Fruit fly (Drosophila melanogaster) whole organism, embryonic: ENCODE data around the gene Prosbeta2R2.

Experiments used
- Awh ChIP-seq: fragments of 200-800 bp; sonication (Bioruptor generic); IDR thresholded peaks from 2 replicates; pipeline ENCODE4, ENCODE4 v1.3.6; 2022; ENCODE audit warnings: missing biosample characterization, missing genetic modification characterization
- Blimp-1 ChIP-seq: fragments of 200-800 bp; sonication (Bioruptor generic); optimal IDR thresholded peaks from 3 replicates; lab custom pipeline; 2018; ENCODE audit warnings: missing biosample characterization, missing genetic modification characterization, mild to moderate bottlenecking, moderate library complexity, missing genetic modification reagents
- CG10431 ChIP-seq: fragments of 200-800 bp; sonication (Bioruptor generic); optimal IDR thresholded peaks from 3 replicates; lab custom pipeline; 2018; ENCODE audit warnings: missing biosample characterization, mild to moderate bottlenecking, missing genetic modification characterization
- CG12769 ChIP-seq: fragments of 200-800 bp; sonication (Bioruptor generic); optimal IDR thresholded peaks from 2 replicates; lab custom pipeline; 2019; ENCODE audit warnings: missing biosample characterization, mild to moderate bottlenecking, missing genetic modification characterization, moderate library complexity
- CG14667 ChIP-seq: fragments of 200-800 bp; sonication (Bioruptor generic); IDR thresholded peaks from 2 replicates; pipeline ENCODE4 v1.3.6; 2022; ENCODE audit warnings: missing biosample characterization, missing genetic modification characterization
- CG15269 ChIP-seq: fragments of 200-800 bp; sonication (Bioruptor generic); optimal IDR thresholded peaks from 2 replicates; lab custom pipeline; 2018; ENCODE audit warnings: missing biosample characterization, mild to moderate bottlenecking, missing genetic modification characterization, moderate library complexity
- CG16779 ChIP-seq: fragments of 200-800 bp; sonication (Bioruptor generic); IDR thresholded peaks from 2 replicates; pipeline ENCODE4 v1.3.6; 2022; ENCODE audit warnings: missing biosample characterization, missing genetic modification characterization
- CG17359 ChIP-seq: fragments of 200-800 bp; sonication (Bioruptor generic); optimal IDR thresholded peaks from 3 replicates; lab custom pipeline; 2018; ENCODE audit warnings: missing biosample characterization, mild to moderate bottlenecking, missing genetic modification characterization, moderate library complexity
- CG17912 ChIP-seq: fragments of 200-800 bp; sonication (Bioruptor generic); optimal IDR thresholded peaks from 2 replicates; lab custom pipeline; 2018; ENCODE audit warnings: missing biosample characterization, mild to moderate bottlenecking, missing genetic modification characterization
- CG18262 ChIP-seq: fragments of 200-800 bp; optimal IDR thresholded peaks from 3 replicates; lab custom pipeline; 2019; ENCODE audit warnings: missing biosample characterization, mild to moderate bottlenecking, missing genetic modification characterization, moderate library complexity
- CG2116 ChIP-seq: fragments of 200-800 bp; sonication (Bioruptor generic); optimal IDR thresholded peaks from 3 replicates; lab custom pipeline; 2018; ENCODE audit warnings: missing biosample characterization, mild to moderate bottlenecking, missing genetic modification characterization
- CG2678 ChIP-seq: fragments of 200-800 bp; sonication (Bioruptor generic); optimal IDR thresholded peaks from 3 replicates; lab custom pipeline; 2019; ENCODE audit warnings: missing biosample characterization, mild to moderate bottlenecking, missing genetic modification characterization, moderate library complexity
- CG31224 ChIP-seq: fragments of 200-800 bp; sonication (Bioruptor generic); IDR thresholded peaks from 2 replicates; pipeline ENCODE4 v1.3.6; 2022; ENCODE audit warnings: missing biosample characterization, missing genetic modification characterization
- CG4820 ChIP-seq: fragments of 200-800 bp; sonication (Bioruptor generic); optimal IDR thresholded peaks from 3 replicates; lab custom pipeline; 2016; ENCODE audit warnings: missing biosample characterization, missing genetic modification characterization
- CG7556 ChIP-seq: fragments of 200-800 bp; sonication (Bioruptor generic); optimal IDR thresholded peaks from 2 replicates; lab custom pipeline; 2017; ENCODE audit warnings: missing biosample characterization, mild to moderate bottlenecking, missing genetic modification characterization
- CG8290 ChIP-seq, 3 experiments: fragments of 200-800 bp; sonication (Bioruptor generic); optimal IDR thresholded peaks; 2 replicates each; lab custom pipeline; 2016 to 2019; ENCODE audit warnings: missing biosample characterization in 3 of 3, missing genetic modification characterization in 3 of 3, mild to moderate bottlenecking in 2 of 3, moderate library complexity in 1 of 3
- CG8359 ChIP-seq: fragments of 200-800 bp; sonication (Bioruptor generic); optimal IDR thresholded peaks from 2 replicates; lab custom pipeline; 2017; ENCODE audit warnings: missing biosample characterization, mild to moderate bottlenecking, missing genetic modification characterization, borderline replicate concordance
- CkIIα-i1 ChIP-seq: fragments of 200-800 bp; sonication (Bioruptor generic); IDR thresholded peaks from 2 replicates; pipeline ENCODE4 v1.3.6; 2022; ENCODE audit warnings: missing biosample characterization, missing genetic modification characterization
- Dad ChIP-seq: fragments of 200-800 bp; sonication (Bioruptor generic); optimal IDR thresholded peaks from 3 replicates; lab custom pipeline; 2016; ENCODE audit warnings: missing biosample characterization, missing genetic modification characterization
- Dfd ChIP-seq, 2 experiments: fragments of >200 bp; optimal IDR thresholded peaks; 2 replicates each; lab custom pipeline; 2017; ENCODE audit warnings: missing biosample characterization in 2 of 2, missing genetic modification characterization in 2 of 2
- Dip3 ChIP-seq: fragments of 200-800 bp; sonication (Bioruptor generic); optimal IDR thresholded peaks from 3 replicates; lab custom pipeline; 2016; ENCODE audit warnings: missing biosample characterization, missing genetic modification characterization
- Doc2 ChIP-seq: fragments of 200-800 bp; sonication (Bioruptor generic); IDR thresholded peaks from 2 replicates; pipeline ENCODE4 v1.3.6; 2022; ENCODE audit warnings: missing biosample characterization, missing genetic modification characterization
- Fer1 ChIP-seq: fragments of 200-800 bp; sonication (Bioruptor generic); optimal IDR thresholded peaks from 2 replicates; lab custom pipeline; 2017; ENCODE audit warnings: missing biosample characterization, mild to moderate bottlenecking, missing genetic modification characterization
- H15 ChIP-seq: fragments of 200-800 bp; sonication (Bioruptor generic); IDR thresholded peaks from 3 replicates; pipeline ENCODE4 v1.3.6; 2022; ENCODE audit warnings: missing biosample characterization, missing genetic modification characterization
- Lhr ChIP-seq: fragments of 200-800 bp; sonication (Bioruptor generic); optimal IDR thresholded peaks from 3 replicates; lab custom pipeline; 2017; ENCODE audit warnings: mild to moderate bottlenecking, missing biosample characterization, missing genetic modification reagents, missing genetic modification characterization
- Max ChIP-seq: fragments of 200-800 bp; sonication (Bioruptor generic); optimal IDR thresholded peaks from 2 replicates; lab custom pipeline; 2016; ENCODE audit warnings: missing biosample characterization, mild to moderate bottlenecking, missing genetic modification characterization
- Meics ChIP-seq: fragments of 200-800 bp; sonication (Bioruptor generic); optimal IDR thresholded peaks from 2 replicates; lab custom pipeline; 2017; ENCODE audit warnings: missing biosample characterization, mild to moderate bottlenecking, missing genetic modification characterization
- al ChIP-seq: fragments of 200-800 bp; sonication (Bioruptor generic); IDR thresholded peaks from 2 replicates; pipeline ENCODE4 v1.3.6; 2022; ENCODE audit warnings: missing biosample characterization, missing genetic modification characterization
- bowl ChIP-seq: fragments of 200-800 bp; sonication (Bioruptor generic); IDR thresholded peaks from 2 replicates; pipeline ENCODE4 v1.3.6; 2022; ENCODE audit warnings: missing biosample characterization, missing genetic modification characterization
- cad ChIP-seq: fragments of >200 bp; optimal IDR thresholded peaks from 2 replicates; lab custom pipeline; 2017; ENCODE audit warnings: missing biosample characterization, missing genetic modification characterization
- cas ChIP-seq: fragments of 200-800 bp; sonication (Bioruptor generic); IDR thresholded peaks from 2 replicates; pipeline ENCODE4 v1.3.6; 2022; ENCODE audit warnings: missing biosample characterization, missing genetic modification characterization
- caup ChIP-seq: fragments of 200-800 bp; sonication (Bioruptor generic); optimal IDR thresholded peaks from 3 replicates; lab custom pipeline; 2017; ENCODE audit warnings: missing biosample characterization, mild to moderate bottlenecking, missing genetic modification characterization, moderate library complexity; ENCODE audit not compliant: severe bottlenecking
- eve ChIP-seq, 2 experiments: fragments of >200 bp; optimal IDR thresholded peaks; 2 replicates each; lab custom pipeline; 2017; ENCODE audit warnings: missing biosample characterization in 2 of 2, missing genetic modification characterization in 2 of 2
- grn ChIP-seq: fragments of 200-800 bp; sonication (Bioruptor generic); optimal IDR thresholded peaks from 3 replicates; lab custom pipeline; 2017; ENCODE audit warnings: missing biosample characterization, missing genetic modification characterization
- ind ChIP-seq: fragments of 200-800 bp; sonication (Bioruptor generic); optimal IDR thresholded peaks from 3 replicates; lab custom pipeline; 2016; ENCODE audit warnings: missing biosample characterization, missing genetic modification characterization
- jing ChIP-seq: fragments of 200-800 bp; sonication (Bioruptor generic); optimal IDR thresholded peaks from 2 replicates; lab custom pipeline; 2018; ENCODE audit warnings: missing biosample characterization, mild to moderate bottlenecking, missing genetic modification characterization
- kni ChIP-seq: fragments of 200-800 bp; sonication (Bioruptor generic); optimal IDR thresholded peaks from 3 replicates; lab custom pipeline; 2017; ENCODE audit warnings: mild to moderate bottlenecking, missing biosample characterization, missing genetic modification reagents, missing genetic modification characterization
- mam ChIP-seq: fragments of 200-800 bp; sonication (Bioruptor generic); optimal IDR thresholded peaks from 3 replicates; lab custom pipeline; 2016; ENCODE audit warnings: missing biosample characterization, missing genetic modification characterization
- nerfin-1 ChIP-seq: fragments of 200-800 bp; sonication (Bioruptor generic); optimal IDR thresholded peaks from 3 replicates; lab custom pipeline; 2019; ENCODE audit warnings: missing biosample characterization, mild to moderate bottlenecking, missing genetic modification characterization, moderate library complexity
- onecut ChIP-seq: fragments of 200-800 bp; sonication (Bioruptor generic); IDR thresholded peaks from 2 replicates; pipeline ENCODE4 v1.3.6; 2022; ENCODE audit warnings: missing biosample characterization, missing genetic modification characterization
- otp ChIP-seq: fragments of 200-800 bp; sonication (Bioruptor generic); IDR thresholded peaks from 3 replicates; pipeline ENCODE4, ENCODE4 v1.3.6; 2022; ENCODE audit warnings: missing biosample characterization, missing genetic modification characterization
- pum ChIP-seq: fragments of 200-800 bp; sonication (Bioruptor generic); optimal IDR thresholded peaks from 2 replicates; lab custom pipeline; 2016; ENCODE audit warnings: missing biosample characterization, missing genetic modification characterization
- ro ChIP-seq: fragments of 200-800 bp; sonication (Bioruptor generic); IDR thresholded peaks from 2 replicates; pipeline ENCODE4 v1.3.6; 2022; ENCODE audit warnings: missing biosample characterization, missing genetic modification characterization
- sens ChIP-seq: fragments of 200-800 bp; sonication (Bioruptor generic); peaks from one replicate; lab custom pipeline; 2016; ENCODE audit warnings: missing biosample characterization, missing genetic modification characterization
- shn ChIP-seq: fragments of 200-800 bp; sonication (Bioruptor generic); optimal IDR thresholded peaks from 3 replicates; lab custom pipeline; 2016; ENCODE audit warnings: missing biosample characterization, missing genetic modification characterization
- sima ChIP-seq: fragments of 200-800 bp; sonication (Bioruptor generic); optimal IDR thresholded peaks from 2 replicates; lab custom pipeline; 2016; ENCODE audit warnings: missing biosample characterization, missing genetic modification characterization
- so ChIP-seq: fragments of 200-800 bp; sonication (Bioruptor generic); IDR thresholded peaks from 3 replicates; pipeline ENCODE4 v1.3.6; 2022; ENCODE audit warnings: missing biosample characterization, missing genetic modification characterization
- yki ChIP-seq: fragments of >200 bp; optimal IDR thresholded peaks from 3 replicates; lab custom pipeline; 2018
- zen ChIP-seq: fragments of 200-800 bp; sonication (Bioruptor generic); optimal IDR thresholded peaks from 3 replicates; lab custom pipeline; 2018; ENCODE audit warnings: missing biosample characterization, mild to moderate bottlenecking, missing genetic modification characterization, moderate library complexity

Gene Prosbeta2R2

dm6 chr3R:5208115-5208365, 11.3 kb downstream of the Prosbeta2R2 start (continued):
- TF ChIP-seq CG8290 (GFP tag; optimal IDR thresholded peaks at IDR 0.05; lab: Kevin White, UChicago) (no peak), CG8290 (tag; optimal IDR thresholded peaks at IDR 0.05; lab: Kevin White, UChicago) (peak in 1 of 2 experiments; percentile 32), Blimp-1 (GFP tag; lab: Kevin White, UChicago) (peak; percentile 69), caup (GFP tag; lab: Kevin White, UChicago) (peak; percentile 5), Max (GFP tag; lab: Kevin White, UChicago) (no peak), eve (GFP tag; optimal IDR thresholded peaks at IDR 0.05; lab: Kevin White, UChicago) (peak in 1 of 2 experiments; percentile 49), CG16779 (GFP tag; lab: Robert Waterston, UW) (no peak), CG8359 (GFP tag; lab: Kevin White, UChicago) (no peak), cas (GFP tag; lab: Robert Waterston, UW) (no peak), nerfin-1 (no peak)

- TF ChIP-seq shn (GFP tag; lab: Kevin White, UChicago) (no peak), CG18262 (tag; lab: Kevin White, UChicago) (no peak), onecut (GFP tag; lab: Robert Waterston, UW) (no peak), Dip3 (no peak), yki (lab: Kevin White, UChicago) (no peak), sens (GFP tag; lab: Kevin White, UChicago) (peak; percentile 68), otp (0 out of 3 replicates have a peak, but pooled peaks have one; percentile 13), bowl (GFP tag; lab: Robert Waterston, UW) (no peak), so (no peak), CG2116 (GFP tag; lab: Kevin White, UChicago) (no peak), Awh (GFP tag; lab: Robert Waterston, UW) (peak; percentile 67; the same call in 1 of the 2 replicates), jing (no peak), sima (GFP tag; lab: Kevin White, UChicago) (no peak), CG7556 (GFP tag; lab: Kevin White, UChicago) (no peak), CG15269 (no peak), cad (GFP tag; lab: Kevin White, UChicago) (no peak), zen (tag; lab: Kevin White, UChicago) (peak; percentile 36), CG4820 (GFP tag; lab: Kevin White, UChicago) (no peak), mam (no peak), CG2678 (tag; lab: Kevin White, UChicago) (peak; percentile 1), ind (no peak), Dfd (GFP tag; optimal IDR thresholded peaks at IDR 0.05; lab: Kevin White, UChicago) (no peak), Meics (GFP tag; lab: Kevin White, UChicago) (no peak), H15 (GFP tag; lab: Robert Waterston, UW) (no peak), CG10431 (no peak), grn (GFP tag; lab: Kevin White, UChicago) (peak; percentile 98), kni (GFP tag; lab: Kevin White, UChicago) (peak; percentile 34), CG14667 (no peak), Doc2 (no peak), Dad (GFP tag; lab: Kevin White, UChicago) (no peak), CG31224 (GFP tag; lab: Robert Waterston, UW) (no peak), al (GFP tag; lab: Robert Waterston, UW) (no peak), pum (GFP tag; lab: Kevin White, UChicago) (no peak), CG12769 (tag; lab: Kevin White, UChicago) (peak; percentile 18), CG17359 (no peak), CG8290 (GFP tag; optimal IDR thresholded peaks at IDR 0.05; lab: Kevin White, UChicago) (peak; percentile 8), CG8290 (tag; optimal IDR thresholded peaks at IDR 0.05; lab: Kevin White, UChicago) (peak in 1 of 2 experiments; percentile 43), ro (GFP tag; lab: Robert Waterston, UW) (no peak), Fer1 (GFP tag; lab: Kevin White, UChicago) (peak; percentile 9), Lhr (no peak), CG17912 (no peak), CkIIα-i1 (GFP tag; lab: Robert Waterston, UW) (no peak)
These were observed 11.8 kb downstream of the Prosbeta2R2 start for dm6 chr3R:5207277-5208114.
